Worm (Caenorhabditis elegans): ENCODE results near the gene B0393.4.

B0393.4 gene

DNA sequence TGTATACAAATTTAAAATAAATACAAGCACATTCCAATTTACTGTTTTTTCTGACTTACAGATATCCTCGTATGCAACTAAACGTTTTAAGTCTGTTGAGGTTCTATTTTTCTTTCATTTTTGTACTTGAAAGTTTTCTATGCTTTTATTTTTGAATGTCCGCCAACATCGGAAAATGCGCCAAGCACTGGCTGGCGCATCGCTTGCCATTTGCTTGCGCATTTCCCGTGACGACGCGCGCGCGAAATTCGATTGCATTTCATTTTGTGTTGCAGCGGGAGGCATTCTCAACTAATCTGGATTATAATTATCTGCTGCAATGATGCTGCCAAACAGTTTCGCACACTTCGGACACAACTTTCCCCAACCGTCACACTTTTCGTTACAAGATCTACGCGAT, 6.4 kb downstream of the B0393.4 start, which contains the start of gene fbxl-2 (continued):
- TF ChIP-seq unc-3 (GFP tag; conservative IDR thresholded peaks at IDR 0.05) = peak; percentile 70
- peak; percentile 49 for TF ChIP-seq unc-3 (tag; optimal IDR thresholded peaks at IDR 0.05)
- TF ChIP-seq syd-9 (tag; optimal IDR thresholded peaks at IDR 0.05) = peak; percentile 63
- no peak for TF ChIP-seq hlh-13 (GFP tag; optimal IDR thresholded peaks at IDR 0.05)
- no peak for TF ChIP-seq zip-5 (tag; optimal IDR thresholded peaks at IDR 0.05)
- no peak; the same call in 1 of the 2 replicates for TF ChIP-seq sox-2 (GFP tag; IDR thresholded peaks at IDR 0.05)
- peak; percentile 58 for TF ChIP-seq lim-6 (tag; optimal IDR thresholded peaks at IDR 0.05)
- TF ChIP-seq pqm-1 (tag; optimal IDR thresholded peaks at IDR 0.05) = peak; percentile 9
- TF ChIP-seq sox-4 (tag; optimal IDR thresholded peaks at IDR 0.05) = peak; percentile 57
- TF ChIP-seq nfya-1 (tag; optimal IDR thresholded peaks at IDR 0.05) = peak; percentile 90
- TF ChIP-seq unc-86 (tag; optimal IDR thresholded peaks at IDR 0.05) = peak; percentile 76
- TF ChIP-seq ahr-1 (tag; optimal IDR thresholded peaks at IDR 0.05) = peak; percentile 14
- peak; percentile 33 for TF ChIP-seq ztf-16 (tag; optimal IDR thresholded peaks at IDR 0.05)
- TF ChIP-seq npax-4 (tag; optimal IDR thresholded peaks at IDR 0.05) = no peak
- TF ChIP-seq madf-2 (tag; optimal IDR thresholded peaks at IDR 0.05) = peak; percentile 53
- peak; percentile 40 for TF ChIP-seq fkh-6 (tag; optimal IDR thresholded peaks at IDR 0.05)
- no peak for TF ChIP-seq ceh-45 (GFP tag; IDR thresholded peaks at IDR 0.05)
- TF ChIP-seq dmd-4 (tag; optimal IDR thresholded peaks at IDR 0.05; ENCODE audit: borderline replicate concordance) = peak; percentile 44
- peak; percentile 16 for TF ChIP-seq fax-1 (tag; optimal IDR thresholded peaks at IDR 0.05)
- TF ChIP-seq hlh-15 (tag; optimal IDR thresholded peaks at IDR 0.05) = no peak
- TF ChIP-seq lin-11 (tag; optimal IDR thresholded peaks at IDR 0.05) = peak; percentile 52
- TF ChIP-seq Y22D7AL.16 (tag; optimal IDR thresholded peaks at IDR 0.05) = no peak
- peak; percentile 54 for TF ChIP-seq ceh-48 (tag; optimal IDR thresholded peaks at IDR 0.05)
- peak; percentile 20 for TF ChIP-seq tbx-7 (tag; optimal IDR thresholded peaks at IDR 0.05)

DNA sequence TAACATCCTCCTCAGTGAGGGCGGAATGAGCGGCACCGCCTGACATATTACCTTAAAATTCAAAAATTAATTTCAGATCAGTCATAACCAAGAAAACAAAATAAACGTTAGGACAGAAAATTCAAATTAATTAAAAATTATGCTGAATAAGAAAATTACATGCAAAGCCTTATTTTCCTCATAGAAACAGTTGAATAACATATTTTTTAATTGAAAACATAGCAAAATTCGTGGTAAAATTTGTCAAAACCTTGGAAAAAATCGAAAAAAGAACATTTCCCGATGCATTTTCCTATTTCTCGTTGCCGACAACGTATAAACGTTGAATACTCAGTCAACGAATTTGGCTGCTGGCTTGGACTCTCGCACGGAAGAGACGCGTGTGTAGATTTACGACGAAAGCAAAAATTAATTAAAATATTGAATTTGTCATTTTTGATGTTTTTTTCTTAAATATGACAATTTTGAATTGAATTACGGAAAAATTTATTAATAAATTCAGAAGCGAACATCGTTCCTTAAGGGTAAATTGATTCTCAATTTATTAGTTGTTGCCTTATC, 9.3 kb downstream of the B0393.4 start, which contains the start of the genes rps-0 and rbg-3:
Gene rps-0, minus strand, starts transcription at position 51 of the 561 bp plus-strand sequence.
Gene rbg-3, plus strand, starts transcription at position 424 of the 561 bp plus-strand sequence.
- peak; percentile 70 for TF ChIP-seq ceh-14 (tag; optimal IDR thresholded peaks at IDR 0.05)
- TF ChIP-seq hlh-8 (tag; optimal IDR thresholded peaks at IDR 0.05) = no peak
- TF ChIP-seq rnt-1 (tag; optimal IDR thresholded peaks at IDR 0.05) = peak; percentile 21
- peak; percentile 67 for TF ChIP-seq dve-1 (tag; optimal IDR thresholded peaks at IDR 0.05)
- peak; percentile 9 for TF ChIP-seq ceh-48 (tag; optimal IDR thresholded peaks at IDR 0.05)
- no peak for TF ChIP-seq ztf-16 (tag; optimal IDR thresholded peaks at IDR 0.05)
- TF ChIP-seq pha-4 (tag; optimal IDR thresholded peaks at IDR 0.05) = no peak
- peak; percentile 19 for TF ChIP-seq hlh-30 (tag; optimal IDR thresholded peaks at IDR 0.05; ENCODE audit: insufficient read depth)
- TF ChIP-seq eyg-1 (tag; optimal IDR thresholded peaks at IDR 0.05) = no peak
- peak; percentile 1 for TF ChIP-seq ceh-2 (tag; optimal IDR thresholded peaks at IDR 0.05)
- TF ChIP-seq unc-86 (tag; optimal IDR thresholded peaks at IDR 0.05) = peak; percentile 4
- peak; percentile 29 for TF ChIP-seq ref-2 (tag; optimal IDR thresholded peaks at IDR 0.05)
- TF ChIP-seq unc-55 (GFP tag; optimal IDR thresholded peaks at IDR 0.05) = peak; percentile 57
- TF ChIP-seq tbx-2 (tag; optimal IDR thresholded peaks at IDR 0.05) = peak; percentile 56
- TF ChIP-seq ceh-9 (tag; optimal IDR thresholded peaks at IDR 0.05) = no peak
- TF ChIP-seq elt-2 (tag; optimal IDR thresholded peaks at IDR 0.05) = peak; percentile 33
- peak; percentile 92 for TF ChIP-seq pax-1 (tag; optimal IDR thresholded peaks at IDR 0.05)
- TF ChIP-seq nfya-1 (tag; optimal IDR thresholded peaks at IDR 0.05) = peak; percentile 87
- peak; percentile 68 for TF ChIP-seq ceh-18 (tag; optimal IDR thresholded peaks at IDR 0.05)
- no peak for TF ChIP-seq ceh-6 (GFP tag; optimal IDR thresholded peaks at IDR 0.05)
- peak; percentile 70 for TF ChIP-seq ets-4 (tag; optimal IDR thresholded peaks at IDR 0.05)
- peak; percentile 9 for TF ChIP-seq tbx-7 (tag; optimal IDR thresholded peaks at IDR 0.05)
- TF ChIP-seq ceh-34 (tag; optimal IDR thresholded peaks at IDR 0.05) = peak; percentile 22
- no peak for TF ChIP-seq ahr-1 (tag; optimal IDR thresholded peaks at IDR 0.05)
- no peak for TF ChIP-seq hlh-13 (GFP tag; optimal IDR thresholded peaks at IDR 0.05)
- TF ChIP-seq unc-42 (tag; optimal IDR thresholded peaks at IDR 0.05) = peak; percentile 96
- peak; percentile 75 for TF ChIP-seq ceh-31 (tag; optimal IDR thresholded peaks at IDR 0.05)
